Fruit fly (Drosophila melanogaster) whole organism: Measurements from ENCODE around the gene CG17118.

Experiments
- CG8478 ChIP-seq: fragments of >200 bp; optimal IDR thresholded peaks from 2 replicates; lab custom pipeline; 2018; ENCODE audit warnings: inconsistent platforms
- EcR ChIP-seq, 2 experiments: fragments of >200 bp; optimal IDR thresholded peaks; 2 replicates each; lab custom pipeline; 2017; ENCODE audit warnings: missing biosample characterization in 2 of 2, missing genetic modification characterization in 2 of 2, missing genetic modification reagents in 2 of 2
- pan ChIP-seq: fragments of >200 bp; optimal IDR thresholded peaks from 2 replicates; lab custom pipeline; 2017
- psq ChIP-seq: fragments of >200 bp; optimal IDR thresholded peaks from 2 replicates; lab custom pipeline; 2017
- usp ChIP-seq: fragments of >200 bp; optimal IDR thresholded peaks from 2 replicates; lab custom pipeline; 2017; ENCODE audit warnings: missing biosample characterization, missing genetic modification characterization, mixed read lengths

DNA sequence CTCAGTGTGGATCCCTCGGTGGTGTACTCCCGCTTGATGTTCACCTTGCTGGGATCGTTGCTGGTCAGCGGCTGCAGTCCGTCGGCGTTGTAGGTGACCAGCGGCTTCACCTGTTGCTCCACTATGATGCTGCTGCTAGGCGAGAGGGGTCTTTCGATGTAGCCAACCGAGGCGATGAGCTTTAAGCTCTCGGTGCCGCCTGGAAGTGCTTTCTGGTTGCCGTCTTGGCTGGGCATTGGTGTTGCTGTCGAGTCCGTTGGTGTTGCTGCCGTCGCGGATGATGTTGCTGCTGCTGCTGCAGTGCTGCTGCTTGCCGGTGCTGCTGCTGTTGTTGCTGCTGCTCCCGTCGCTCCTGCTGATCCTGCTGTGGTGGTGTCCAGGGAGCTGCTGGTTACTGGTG lies 44.0 kb downstream of the CG17118 start:
- TF ChIP-seq CG8478 (lab: Kevin White, UChicago) (no peak), pan (lab: Kevin White, UChicago) (no peak), psq (lab: Kevin White, UChicago) (no peak), EcR (GFP tag; optimal IDR thresholded peaks at IDR 0.05; lab: Kevin White, UChicago) (no peak), usp (GFP tag; lab: Kevin White, UChicago) (no peak)
